Worm (Caenorhabditis elegans) whole organism, L3 larva: ENCODE results near the gene toca-2.

Experiments used
- fkh-10 ChIP-seq: sonication (generic microtip); optimal IDR thresholded peaks from 2 replicates; lab custom pipeline; 2017; ENCODE audit warnings: missing biosample characterization, missing genetic modification reagents, missing genetic modification characterization
- fos-1 ChIP-seq: fragments of 150-350 bp; optimal IDR thresholded peaks from 2 replicates; lab custom pipeline; 2014; ENCODE audit warnings: missing biosample characterization, missing genetic modification characterization
- nhr-237 ChIP-seq: fragments of 150-350 bp; optimal IDR thresholded peaks from 2 replicates; lab custom pipeline; 2014; ENCODE audit warnings: missing biosample characterization, missing genetic modification characterization
- nhr-67 ChIP-seq: fragments of 150-350 bp; optimal IDR thresholded peaks from 2 replicates; lab custom pipeline; 2014; ENCODE audit warnings: missing biosample characterization, missing genetic modification characterization
- tbx-2 ChIP-seq: sonication (generic microtip); optimal IDR thresholded peaks from 2 replicates; lab custom pipeline; 2016; ENCODE audit warnings: mild to moderate bottlenecking, missing genetic modification characterization, missing compliant biosample characterization
- unc-62 ChIP-seq: fragments of 150-350 bp; sonication (generic microtip); optimal IDR thresholded peaks from 4 replicates; lab custom pipeline; 2014; ENCODE audit warnings: missing biosample characterization, missing genetic modification reagents, missing genetic modification characterization

DNA sequence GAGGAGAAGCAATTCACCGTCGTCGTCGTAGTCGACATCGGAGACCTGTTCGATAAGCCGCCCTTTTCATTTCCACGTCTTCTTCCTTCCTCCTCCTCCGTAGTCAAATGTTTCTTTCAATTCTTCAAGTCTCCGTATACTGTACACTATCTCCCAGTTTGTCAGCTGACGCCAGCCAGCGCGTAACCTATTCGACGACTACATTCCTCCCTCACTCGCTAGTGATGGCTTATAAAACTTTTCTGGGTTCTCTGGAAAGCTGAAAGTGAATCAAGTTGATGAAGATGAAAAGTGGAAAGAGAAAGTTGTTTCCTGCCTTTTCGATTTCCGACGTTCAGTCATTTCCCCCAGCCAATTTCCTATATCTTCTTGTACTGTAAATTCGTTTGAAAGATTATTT, 46.6 kb upstream of the toca-2 start:
- TF ChIP-seq unc-62 (GFP tag; lab: Kevin White, UChicago) (no peak), nhr-67 (tag; lab: Kevin White, UChicago) (no peak), tbx-2 (tag; lab: Kevin White, UChicago) (no peak), nhr-237 (no peak), fos-1 (tag; lab: Kevin White, UChicago) (no peak), fkh-10 (GFP tag; lab: Kevin White, UChicago) (no peak)
